Fruit fly (Drosophila melanogaster) whole organism, prepupa: ENCODE data around the gene tll.

Experiments used
- CG1621 ChIP-seq: fragments of 200-800 bp; sonication (Bioruptor generic); optimal IDR thresholded peaks from 3 replicates; lab custom pipeline; 2018; ENCODE audit warnings: missing biosample characterization, mild to moderate bottlenecking, missing genetic modification characterization
- CG32006 ChIP-seq: fragments of 200-800 bp; sonication (Bioruptor generic); optimal IDR thresholded peaks from 3 replicates; lab custom pipeline; 2017; ENCODE audit warnings: missing biosample characterization, mild to moderate bottlenecking, missing genetic modification characterization
- Eip75B ChIP-seq: fragments of 200-800 bp; sonication (Bioruptor generic); optimal IDR thresholded peaks from 3 replicates; lab custom pipeline; 2016; ENCODE audit warnings: missing biosample characterization, missing genetic modification characterization
- Hr4 ChIP-seq: fragments of 200-800 bp; sonication (Bioruptor generic); optimal IDR thresholded peaks from 3 replicates; lab custom pipeline; 2016; ENCODE audit warnings: missing biosample characterization, missing genetic modification characterization
- Sox102F ChIP-seq: fragments of 200-800 bp; sonication (Bioruptor generic); optimal IDR thresholded peaks from 2 replicates; lab custom pipeline; 2016; ENCODE audit warnings: missing biosample characterization, mild to moderate bottlenecking, missing genetic modification characterization
- Sox14 ChIP-seq: fragments of 200-800 bp; sonication (Bioruptor generic); optimal IDR thresholded peaks from 3 replicates; lab custom pipeline; 2016; ENCODE audit warnings: missing biosample characterization, missing genetic modification characterization
- acj6 ChIP-seq: fragments of 200-800 bp; sonication (Bioruptor generic); optimal IDR thresholded peaks from 3 replicates; lab custom pipeline; 2016; ENCODE audit warnings: missing biosample characterization, missing genetic modification characterization
- dac ChIP-seq: fragments of 200-800 bp; sonication (Bioruptor generic); optimal IDR thresholded peaks from 2 replicates; lab custom pipeline; 2017; ENCODE audit warnings: missing biosample characterization, mild to moderate bottlenecking, missing genetic modification characterization
- eg ChIP-seq: fragments of 200-800 bp; sonication (Bioruptor generic); IDR thresholded peaks from 3 replicates; pipeline ENCODE4 v1.3.6; 2022; ENCODE audit warnings: missing biosample characterization, missing genetic modification characterization
- fd59A ChIP-seq: fragments of 200-800 bp; sonication (Bioruptor generic); optimal IDR thresholded peaks from 2 replicates; lab custom pipeline; 2017; ENCODE audit warnings: missing biosample characterization, mild to moderate bottlenecking, missing genetic modification characterization, missing genetic modification reagents
- vri ChIP-seq: fragments of 200-800 bp; sonication (Bioruptor generic); optimal IDR thresholded peaks from 3 replicates; lab custom pipeline; 2016; ENCODE audit warnings: missing biosample characterization, mild to moderate bottlenecking, missing genetic modification characterization

dm6 chr3R:30887302-30887701, 35.2 kb downstream of the tll start:
- TF ChIP-seq eg (GFP tag; lab: Robert Waterston, UW), result no peak
- TF ChIP-seq Hr4 (GFP tag; lab: Kevin White, UChicago), result no peak
- no peak for TF ChIP-seq Eip75B (GFP tag; lab: Kevin White, UChicago)
- no peak for TF ChIP-seq Sox102F (GFP tag; lab: Kevin White, UChicago)
- TF ChIP-seq vri (GFP tag; lab: Kevin White, UChicago), result no peak
- TF ChIP-seq fd59A, result no peak
- TF ChIP-seq CG1621, result no peak
- TF ChIP-seq dac (GFP tag; lab: Kevin White, UChicago), result no peak
- TF ChIP-seq acj6 (GFP tag; lab: Kevin White, UChicago), result no peak
- TF ChIP-seq Sox14 (GFP tag; lab: Kevin White, UChicago), result no peak
- TF ChIP-seq CG32006, result no peak
